Worm (Caenorhabditis elegans) whole organism, L2 larva: Measurements from ENCODE around the gene tmem-24.

Experiments
- R02D3.7 ChIP-seq: fragments of 150-350 bp; optimal IDR thresholded peaks from 2 replicates; lab custom pipeline; 2014; ENCODE audit warnings: missing biosample characterization, missing genetic modification characterization
- lsy-2 ChIP-seq, 2 experiments: fragments of 150-350 bp in 1 of 2; sonication (generic microtip) in 1 of 2; optimal IDR thresholded peaks; 2 replicates each; lab custom pipeline; 2014 to 2017; ENCODE audit warnings: missing biosample characterization in 2 of 2, missing genetic modification characterization in 2 of 2
- mab-5 ChIP-seq: fragments of 150-350 bp; optimal IDR thresholded peaks from 2 replicates; lab custom pipeline; 2014; ENCODE audit warnings: missing biosample characterization, missing genetic modification characterization
- nhr-10 ChIP-seq: sonication (generic microtip); optimal IDR thresholded peaks from 2 replicates; lab custom pipeline; 2017; ENCODE audit warnings: missing biosample characterization, missing genetic modification characterization
- nhr-77 ChIP-seq: fragments of 150-350 bp; optimal IDR thresholded peaks from 2 replicates; lab custom pipeline; 2014; ENCODE audit warnings: missing biosample characterization, missing genetic modification characterization
- unc-55 ChIP-seq: fragments of 150-350 bp; sonication (generic microtip); optimal IDR thresholded peaks from 3 replicates; lab custom pipeline; 2014; ENCODE audit warnings: missing biosample characterization, missing genetic modification reagents, missing genetic modification characterization
- unc-62 ChIP-seq: fragments of 150-350 bp; optimal IDR thresholded peaks from 2 replicates; lab custom pipeline; 2014; ENCODE audit warnings: missing biosample characterization, missing genetic modification reagents, missing genetic modification characterization
- zag-1 ChIP-seq: fragments of 150-350 bp; optimal IDR thresholded peaks from 2 replicates; lab custom pipeline; 2014; ENCODE audit warnings: missing biosample characterization, missing genetic modification characterization
- ztf-4 ChIP-seq: fragments of 150-350 bp; optimal IDR thresholded peaks from 2 replicates; lab custom pipeline; 2014; ENCODE audit warnings: missing biosample characterization, missing genetic modification characterization

DNA sequence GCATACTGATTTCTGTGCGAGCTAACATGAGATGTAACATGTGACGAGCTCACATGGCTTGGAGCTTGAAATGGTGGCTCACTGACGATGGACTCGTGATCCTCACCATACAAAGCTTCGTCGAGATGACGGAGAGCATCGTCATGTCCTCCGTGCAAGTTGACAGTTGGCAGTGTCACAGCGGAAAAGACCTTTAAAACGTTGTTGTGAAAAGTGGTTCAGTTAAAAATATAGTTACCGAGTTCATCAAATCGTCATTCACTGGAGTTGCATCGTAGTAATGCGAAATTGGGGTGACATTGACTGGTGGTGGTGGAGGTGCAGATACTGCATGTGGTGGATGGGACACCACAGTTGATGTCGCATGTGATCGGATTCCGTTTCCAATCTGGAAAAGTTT is 34.3 kb downstream of the tmem-24 start:
- no peak for TF ChIP-seq zag-1 (tag; lab: Kevin White, UChicago)
- TF ChIP-seq R02D3.7, result no peak
- TF ChIP-seq unc-62 (GFP tag; lab: Kevin White, UChicago), result no peak
- TF ChIP-seq unc-55 (GFP tag; lab: Kevin White, UChicago), result no peak
- TF ChIP-seq mab-5 (tag; lab: Kevin White, UChicago), result no peak
- TF ChIP-seq lsy-2 (tag; optimal IDR thresholded peaks at IDR 0.05; lab: Kevin White, UChicago), result no peak
- no peak for TF ChIP-seq nhr-77 (tag; lab: Kevin White, UChicago)
- TF ChIP-seq nhr-10, result no peak
- TF ChIP-seq ztf-4 (tag; lab: Kevin White, UChicago), result no peak
